Fruit fly (Drosophila melanogaster) whole organism, prepupa: Measurements from ENCODE around the gene CG7655.

ENCODE experiments used
- Blimp-1 ChIP-seq: fragments of 200-800 bp; sonication (Bioruptor generic); optimal IDR thresholded peaks from 3 replicates; lab custom pipeline; 2017; ENCODE audit warnings: missing biosample characterization, missing genetic modification characterization, mild to moderate bottlenecking, moderate library complexity, missing genetic modification reagents
- CG10669 ChIP-seq: fragments of 200-800 bp; sonication (Bioruptor generic); optimal IDR thresholded peaks from 3 replicates; lab custom pipeline; 2018; ENCODE audit warnings: missing biosample characterization, mild to moderate bottlenecking, missing genetic modification characterization, moderate library complexity
- CG1621 ChIP-seq: fragments of 200-800 bp; sonication (Bioruptor generic); optimal IDR thresholded peaks from 3 replicates; lab custom pipeline; 2018; ENCODE audit warnings: missing biosample characterization, mild to moderate bottlenecking, missing genetic modification characterization
- Ets96B ChIP-seq: fragments of 200-800 bp; optimal IDR thresholded peaks from 2 replicates; lab custom pipeline; 2019; ENCODE audit warnings: missing biosample characterization, mild to moderate bottlenecking, missing genetic modification characterization, moderate library complexity
- Gug ChIP-seq: fragments of 200-800 bp; sonication (Bioruptor generic); IDR thresholded peaks from 2 replicates; pipeline ENCODE4 v1.3.6; 2022; ENCODE audit warnings: missing biosample characterization, missing genetic modification characterization
- Hr4 ChIP-seq: fragments of 200-800 bp; sonication (Bioruptor generic); optimal IDR thresholded peaks from 3 replicates; lab custom pipeline; 2016; ENCODE audit warnings: missing biosample characterization, missing genetic modification characterization
- Sox15 ChIP-seq: fragments of 200-800 bp; sonication (Bioruptor generic); optimal IDR thresholded peaks from 3 replicates; lab custom pipeline; 2016; ENCODE audit warnings: missing biosample characterization, missing genetic modification characterization
- acj6 ChIP-seq: fragments of 200-800 bp; sonication (Bioruptor generic); optimal IDR thresholded peaks from 3 replicates; lab custom pipeline; 2016; ENCODE audit warnings: missing biosample characterization, missing genetic modification characterization
- dac ChIP-seq: fragments of 200-800 bp; sonication (Bioruptor generic); optimal IDR thresholded peaks from 2 replicates; lab custom pipeline; 2017; ENCODE audit warnings: missing biosample characterization, mild to moderate bottlenecking, missing genetic modification characterization
- fd85E ChIP-seq: fragments of 200-800 bp; sonication (Bioruptor generic); optimal IDR thresholded peaks from 3 replicates; lab custom pipeline; 2016; ENCODE audit warnings: missing biosample characterization, missing genetic modification characterization
- net ChIP-seq: fragments of 200-800 bp; sonication (Bioruptor generic); optimal IDR thresholded peaks from 3 replicates; lab custom pipeline; 2016; ENCODE audit warnings: missing biosample characterization, missing genetic modification characterization
- pdm3 ChIP-seq: fragments of 200-800 bp; sonication (Bioruptor generic); optimal IDR thresholded peaks from 3 replicates; lab custom pipeline; 2016; ENCODE audit warnings: missing biosample characterization, missing genetic modification characterization
- svp ChIP-seq: fragments of 200-800 bp; sonication (Bioruptor generic); peaks from one replicate; lab custom pipeline; 2016; ENCODE audit warnings: missing biosample characterization, missing genetic modification characterization

DNA sequence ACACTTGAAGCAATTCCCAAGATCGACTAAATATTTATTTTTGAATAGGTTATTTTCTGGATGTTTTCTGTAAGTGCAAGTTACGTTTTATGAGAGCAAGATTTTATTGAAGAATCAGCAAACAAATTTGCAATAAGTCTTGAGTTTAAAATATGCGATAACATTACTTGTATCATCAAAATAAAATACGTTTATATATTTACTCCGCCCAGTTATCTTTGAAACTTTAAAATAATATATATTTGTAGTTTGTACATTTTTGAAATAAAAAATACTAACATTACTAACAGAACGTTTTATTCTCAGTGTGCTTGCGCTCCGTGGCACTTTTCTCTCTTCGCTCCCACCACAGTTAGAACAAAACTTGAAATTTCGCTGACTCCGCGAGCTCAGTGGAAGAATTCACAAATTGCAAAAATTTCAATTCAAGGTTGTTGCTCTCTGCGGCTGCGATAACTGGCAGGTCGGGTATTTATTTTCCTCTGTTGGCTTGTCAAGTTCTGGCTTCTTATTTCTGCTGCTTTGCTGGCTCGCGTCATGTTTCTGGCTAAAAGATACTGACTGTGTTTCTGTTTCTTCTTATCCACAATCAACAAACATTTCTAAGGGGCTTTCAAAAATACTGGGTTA is 3.0 kb upstream of the CG7655 start:
- TF ChIP-seq svp (GFP tag; lab: Kevin White, UChicago) (peak; percentile 97), CG1621 (tag; lab: Kevin White, UChicago) (peak; percentile 53), Blimp-1 (GFP tag; lab: Kevin White, UChicago) (peak; percentile 78), dac (GFP tag; lab: Kevin White, UChicago) (peak; percentile 45), net (peak; percentile 90), fd85E (GFP tag; lab: Kevin White, UChicago) (peak; percentile 39), Gug (GFP tag; lab: Robert Waterston, UW) (peak; percentile 70), acj6 (GFP tag; lab: Kevin White, UChicago) (peak; percentile 86), pdm3 (GFP tag; lab: Kevin White, UChicago) (peak; percentile 51), Sox15 (GFP tag; lab: Kevin White, UChicago) (peak; percentile 75), Hr4 (GFP tag; lab: Kevin White, UChicago) (peak; percentile 87), CG10669 (peak; percentile 82), Ets96B (tag; lab: Kevin White, UChicago) (peak; percentile 80)
